Worm (Caenorhabditis elegans) whole organism, L4 larva: Measurements from ENCODE around the gene srj-7.

ENCODE experiments used
- unc-62 ChIP-seq, 3 experiments: fragments of 150-350 bp in 1 of 3; sonication (generic microtip); optimal IDR thresholded peaks in 2 of 3; peaks in 1 of 3; 1 replicate in 1 of 3; 2 replicates in 2 of 3; lab custom pipeline; 2014 to 2017; ENCODE audit warnings: missing biosample characterization in 3 of 3, missing genetic modification characterization in 3 of 3, missing genetic modification reagents in 3 of 3, missing genotype in 1 of 3
- ztf-11 ChIP-seq: fragments of 150-350 bp; optimal IDR thresholded peaks from 2 replicates; lab custom pipeline; 2014; ENCODE audit warnings: missing biosample characterization, missing genetic modification characterization

Gene srj-7

ce11 chrV:3295368-3295767, 50.6 kb downstream of the srj-7 start:
- TF ChIP-seq unc-62 (GFP tag; optimal IDR thresholded peaks at IDR 0.05 in 1 of 2; lab: Kevin White, UChicago) (peak in 1 of 2 experiments; percentile 94), unc-62 (tag; optimal IDR thresholded peaks at IDR 0.05; lab: Kevin White, UChicago) (no peak), ztf-11 (tag; lab: Kevin White, UChicago) (no peak)
